Fruit fly (Drosophila melanogaster) whole organism: ENCODE data around the gene Drgx.

Experiments used
- CG8478 ChIP-seq: fragments of >200 bp; optimal IDR thresholded peaks from 2 replicates; lab custom pipeline; 2018; ENCODE audit warnings: inconsistent platforms
- EcR ChIP-seq, 2 experiments: fragments of >200 bp; optimal IDR thresholded peaks; 2 replicates each; lab custom pipeline; 2017; ENCODE audit warnings: missing biosample characterization in 2 of 2, missing genetic modification characterization in 2 of 2, missing genetic modification reagents in 2 of 2
- pan ChIP-seq: fragments of >200 bp; optimal IDR thresholded peaks from 2 replicates; lab custom pipeline; 2017
- psq ChIP-seq: fragments of >200 bp; optimal IDR thresholded peaks from 2 replicates; lab custom pipeline; 2017
- usp ChIP-seq: fragments of >200 bp; optimal IDR thresholded peaks from 2 replicates; lab custom pipeline; 2017; ENCODE audit warnings: missing biosample characterization, missing genetic modification characterization, mixed read lengths

DNA sequence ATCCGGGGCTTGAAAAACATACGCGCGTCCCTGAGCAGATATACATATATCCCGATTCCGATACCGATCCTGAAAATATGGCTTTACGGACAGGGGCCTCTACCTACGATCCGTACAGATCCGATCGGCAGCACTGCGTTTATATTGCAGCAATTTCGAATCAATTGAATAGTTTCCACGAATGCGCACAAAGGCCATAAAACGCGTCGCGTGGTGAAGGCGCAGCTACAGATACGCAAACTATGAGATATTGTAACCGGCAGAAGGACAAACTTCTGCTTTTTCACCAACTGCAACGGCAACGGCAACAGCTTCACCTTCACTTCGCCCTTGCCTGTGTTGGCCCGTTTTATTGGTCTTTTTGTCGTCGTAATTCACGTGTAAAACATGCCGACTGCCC is 47.4 kb upstream of the Drgx start:
- no peak for TF ChIP-seq psq (lab: Kevin White, UChicago)
- TF ChIP-seq pan (lab: Kevin White, UChicago), result no peak
- TF ChIP-seq CG8478 (lab: Kevin White, UChicago), result no peak
- no peak for TF ChIP-seq usp (GFP tag; lab: Kevin White, UChicago)
- no peak for TF ChIP-seq EcR (GFP tag; optimal IDR thresholded peaks at IDR 0.05; lab: Kevin White, UChicago)
